Worm (Caenorhabditis elegans): ENCODE data around the gene F16G10.6.

F16G10.6 gene

DNA sequence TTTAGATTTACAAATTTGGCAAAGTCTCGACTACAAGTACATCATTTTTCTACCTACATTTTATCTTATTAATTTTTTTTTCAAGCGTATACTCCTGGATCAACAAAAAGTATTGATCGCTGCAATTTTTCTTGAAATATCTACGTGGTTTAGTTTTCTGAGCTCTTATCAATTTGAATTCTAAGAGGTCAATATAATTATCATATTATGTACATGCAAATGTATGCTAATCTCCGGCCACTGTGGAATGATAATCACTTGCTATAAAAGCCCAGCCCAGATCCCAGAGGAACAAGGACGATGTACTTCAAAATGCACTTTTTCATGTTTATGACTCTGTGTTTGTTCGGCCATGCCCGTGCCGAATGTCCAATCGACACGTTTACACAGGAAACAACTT is 20.9 kb downstream of the F16G10.6 start, which contains the start of gene F43C11.1:
TSS of gene F43C11.1 (plus strand) at position 301 of the 400 bp plus-strand sequence.
- TF ChIP-seq nhr-111 (GFP tag; optimal IDR thresholded peaks at IDR 0.05) (no peak), hif-1 (tag; optimal IDR thresholded peaks at IDR 0.05) (no peak), dve-1 (tag; optimal IDR thresholded peaks at IDR 0.05; ENCODE audit: insufficient read depth) (no peak), nhr-28 (tag; optimal IDR thresholded peaks at IDR 0.05) (no peak), aly-2 (tag; optimal IDR thresholded peaks at IDR 0.05) (no peak), rbr-2 (tag; optimal IDR thresholded peaks at IDR 0.05) (no peak), lin-39 (tag; optimal IDR thresholded peaks at IDR 0.05) (no peak), ztf-7 (tag; optimal IDR thresholded peaks at IDR 0.05) (no peak), unc-130 (GFP tag; optimal IDR thresholded peaks at IDR 0.05) (no peak), nhr-48 (tag; optimal IDR thresholded peaks at IDR 0.05) (no peak), ztf-11 (tag; optimal IDR thresholded peaks at IDR 0.05) (no peak), T20F7.1 (GFP tag; optimal IDR thresholded peaks at IDR 0.05) (no peak), madf-9 (GFP tag; conservative IDR thresholded peaks at IDR 0.05) (no peak), Y5F2A.4 (GFP tag; optimal IDR thresholded peaks at IDR 0.05) (no peak)

ce11 chrII:2354476-2354875 is 23.2 kb downstream of the F16G10.6 start, which contains the start of gene F43C11.2:
Gene F43C11.2 (plus strand): TSS chrII:2354776.
- TF ChIP-seq egl-27 (tag; optimal IDR thresholded peaks at IDR 0.05) (no peak), set-16 (GFP tag; IDR thresholded peaks at IDR 0.05) (no peak), php-3 (GFP tag; IDR thresholded peaks at IDR 0.05) (no peak), fkh-10 (GFP tag; optimal IDR thresholded peaks at IDR 0.05) (no peak), tag-97 (GFP tag; IDR thresholded peaks at IDR 0.05) (no peak), F26F4.8 (GFP tag; conservative IDR thresholded peaks at IDR 0.05) (no peak), spr-3 (GFP tag; optimal IDR thresholded peaks at IDR 0.05) (no peak)

ce11 chrII:2353012-2353411 is 24.6 kb downstream of the F16G10.6 start, which contains the start of gene F43C11.3:
Gene F43C11.3 (plus strand): TSS chrII:2353312.
- TF ChIP-seq unc-62 (GFP tag; optimal IDR thresholded peaks at IDR 0.05 in 1 of 2): no peak
- TF ChIP-seq unc-62 (tag; optimal IDR thresholded peaks at IDR 0.05): no peak
- no peak for TF ChIP-seq lin-13 (GFP tag; optimal IDR thresholded peaks at IDR 0.05)
- no peak for TF ChIP-seq lim-7 (GFP tag; IDR thresholded peaks at IDR 0.05)
- TF ChIP-seq spr-3 (GFP tag; optimal IDR thresholded peaks at IDR 0.05): no peak
- no peak for TF ChIP-seq zip-2 (tag; optimal IDR thresholded peaks at IDR 0.05)
- no peak for TF ChIP-seq nhr-77 (tag; optimal IDR thresholded peaks at IDR 0.05)
- TF ChIP-seq nhr-28 (tag; optimal IDR thresholded peaks at IDR 0.05): peak; percentile 43
- TF ChIP-seq lin-1 (GFP tag; IDR thresholded peaks at IDR 0.05): no peak

- TF ChIP-seq nhr-42 (GFP tag; IDR thresholded peaks at IDR 0.05): no peak
- TF ChIP-seq zip-2 (tag; optimal IDR thresholded peaks at IDR 0.05): no peak
- TF ChIP-seq saeg-2 (GFP tag; IDR thresholded peaks at IDR 0.05): no peak
- no peak for TF ChIP-seq mdt-29 (GFP tag; IDR thresholded peaks at IDR 0.05)
- no peak for TF ChIP-seq unc-62 (GFP tag; optimal IDR thresholded peaks at IDR 0.05 in 1 of 2)
- no peak for TF ChIP-seq unc-62 (tag; optimal IDR thresholded peaks at IDR 0.05)
- no peak for TF ChIP-seq snpc-1.2 (GFP tag; IDR thresholded peaks at IDR 0.05)
- no peak for TF ChIP-seq nhr-6 (tag; optimal IDR thresholded peaks at IDR 0.05)
- no peak for TF ChIP-seq ZK337.2 (GFP tag; IDR thresholded peaks at IDR 0.05)
- no peak for TF ChIP-seq mxl-3 (GFP tag; optimal IDR thresholded peaks at IDR 0.05)
These were observed 25.1 kb downstream of the F16G10.6 start, which contains the start of gene F43C11.10 for ce11 chrII:2352546-2352945. Gene F43C11.10 (minus strand): TSS chrII:2352646.

ce11 chrII:2346672-2347071 is 31.0 kb downstream of the F16G10.6 start, which contains the start of gene F43C11.4:
Gene F43C11.4 (plus strand): TSS chrII:2346972.
- TF ChIP-seq hif-1 (tag; optimal IDR thresholded peaks at IDR 0.05) (no peak), madf-5 (GFP tag; IDR thresholded peaks at IDR 0.05) (no peak), snpc-4 (tag; optimal IDR thresholded peaks at IDR 0.05) (no peak), mes-2 (tag; optimal IDR thresholded peaks at IDR 0.05; ENCODE audit: poor library complexity, severe bottlenecking) (no peak), Y105C5A.15 (GFP tag; IDR thresholded peaks at IDR 0.05) (no peak), aly-2 (tag; optimal IDR thresholded peaks at IDR 0.05) (no peak), daf-12 (tag; optimal IDR thresholded peaks at IDR 0.05) (no peak), ceh-82 (tag; optimal IDR thresholded peaks at IDR 0.05) (no peak), lin-39 (tag; optimal IDR thresholded peaks at IDR 0.05) (no peak), duxl-1 (tag; optimal IDR thresholded peaks at IDR 0.05; ENCODE audit: poor library complexity) (no peak)

All from whole organism, L4 larva.